Fruit fly (Drosophila melanogaster) whole organism, prepupa: ENCODE measurements around the gene CG12507.
A peak's percentile ranks its signal among the peaks of the same experiment; 100 is the strongest.

Source experiments
- CG10631 ChIP-seq: fragments of 200-800 bp; sonication (Bioruptor generic); optimal IDR thresholded peaks from 2 replicates; lab custom pipeline; 2016; ENCODE audit warnings: missing biosample characterization, missing genetic modification characterization
- CG10669 ChIP-seq: fragments of 200-800 bp; sonication (Bioruptor generic); optimal IDR thresholded peaks from 3 replicates; lab custom pipeline; 2018; ENCODE audit warnings: missing biosample characterization, mild to moderate bottlenecking, missing genetic modification characterization, moderate library complexity
- CG11762 ChIP-seq: fragments of 200-800 bp; sonication (Bioruptor generic); optimal IDR thresholded peaks from 3 replicates; lab custom pipeline; 2016; ENCODE audit warnings: missing biosample characterization, missing genetic modification characterization; ENCODE audit not compliant: insufficient read depth
- CG11902 ChIP-seq: fragments of 200-800 bp; sonication (Bioruptor generic); optimal IDR thresholded peaks from 3 replicates; lab custom pipeline; 2016; ENCODE audit warnings: missing biosample characterization, missing genetic modification characterization
- CG15336 ChIP-seq: fragments of 200-800 bp; sonication (Bioruptor generic); IDR thresholded peaks from 2 replicates; pipeline ENCODE4 v1.3.6; 2022; ENCODE audit warnings: missing biosample characterization, missing genetic modification characterization
- CG1621 ChIP-seq: fragments of 200-800 bp; sonication (Bioruptor generic); optimal IDR thresholded peaks from 3 replicates; lab custom pipeline; 2018; ENCODE audit warnings: missing biosample characterization, mild to moderate bottlenecking, missing genetic modification characterization
- CG16779 ChIP-seq: fragments of 200-800 bp; sonication (Bioruptor generic); optimal IDR thresholded peaks from 3 replicates; lab custom pipeline; 2017; ENCODE audit warnings: missing biosample characterization, mild to moderate bottlenecking, missing genetic modification characterization
- CG3032 ChIP-seq: fragments of 200-800 bp; optimal IDR thresholded peaks from 2 replicates; lab custom pipeline; 2019; ENCODE audit warnings: missing biosample characterization, mild to moderate bottlenecking, missing genetic modification characterization, moderate library complexity
- CG31627 ChIP-seq: fragments of 200-800 bp; sonication (Bioruptor generic); optimal IDR thresholded peaks from 3 replicates; lab custom pipeline; 2016; ENCODE audit warnings: missing biosample characterization, missing genetic modification characterization
- CG3919 ChIP-seq: fragments of 200-800 bp; sonication (Bioruptor generic); optimal IDR thresholded peaks from 3 replicates; lab custom pipeline; 2016; ENCODE audit warnings: missing biosample characterization, missing genetic modification characterization
- CG6163 ChIP-seq: fragments of 200-800 bp; sonication (Bioruptor generic); IDR thresholded peaks from 3 replicates; pipeline ENCODE4 v1.3.6; 2022; ENCODE audit warnings: missing biosample characterization, missing genetic modification characterization
- CG6276 ChIP-seq: fragments of 200-800 bp; sonication (Bioruptor generic); optimal IDR thresholded peaks from 2 replicates; lab custom pipeline; 2017; ENCODE audit warnings: missing biosample characterization, mild to moderate bottlenecking, missing genetic modification characterization
- CG6792 ChIP-seq: fragments of 200-800 bp; sonication (Bioruptor generic); optimal IDR thresholded peaks from 3 replicates; lab custom pipeline; 2016; ENCODE audit warnings: missing biosample characterization, missing genetic modification characterization
- CG6808 ChIP-seq: fragments of 200-800 bp; sonication (Bioruptor generic); optimal IDR thresholded peaks from 3 replicates; lab custom pipeline; 2017; ENCODE audit warnings: missing biosample characterization, missing genetic modification characterization, mild to moderate bottlenecking, moderate library complexity, missing genetic modification reagents
- CG6854 ChIP-seq: fragments of 200-800 bp; sonication (Bioruptor generic); optimal IDR thresholded peaks from 2 replicates; lab custom pipeline; 2017; ENCODE audit warnings: missing biosample characterization, mild to moderate bottlenecking, missing genetic modification characterization
- CG7368 ChIP-seq: fragments of 200-800 bp; sonication (Bioruptor generic); optimal IDR thresholded peaks from 3 replicates; lab custom pipeline; 2016; ENCODE audit warnings: missing biosample characterization, missing genetic modification characterization
- CG8119 ChIP-seq: fragments of 200-800 bp; sonication (Bioruptor generic); IDR thresholded peaks from 3 replicates; pipeline ENCODE4 v1.3.6; 2022; ENCODE audit warnings: missing biosample characterization, missing genetic modification characterization
- CG8319 ChIP-seq: fragments of 200-800 bp; sonication (Bioruptor generic); optimal IDR thresholded peaks from 3 replicates; lab custom pipeline; 2016; ENCODE audit warnings: missing biosample characterization, missing genetic modification characterization
- CG9139 ChIP-seq: fragments of 200-800 bp; sonication (Bioruptor generic); optimal IDR thresholded peaks from 3 replicates; lab custom pipeline; 2017; ENCODE audit warnings: missing biosample characterization, mild to moderate bottlenecking, missing genetic modification characterization
- Eip75B ChIP-seq: fragments of 200-800 bp; sonication (Bioruptor generic); optimal IDR thresholded peaks from 3 replicates; lab custom pipeline; 2016; ENCODE audit warnings: missing biosample characterization, missing genetic modification characterization
- Eip78C ChIP-seq: fragments of 200-800 bp; sonication (Bioruptor generic); peaks from one replicate; lab custom pipeline; 2016; ENCODE audit warnings: missing biosample characterization, missing genetic modification characterization
- Ets21C ChIP-seq: fragments of 200-800 bp; sonication (Bioruptor generic); optimal IDR thresholded peaks from 3 replicates; lab custom pipeline; 2016; ENCODE audit warnings: missing biosample characterization, missing genetic modification characterization
- Ets96B ChIP-seq: fragments of 200-800 bp; optimal IDR thresholded peaks from 2 replicates; lab custom pipeline; 2019; ENCODE audit warnings: missing biosample characterization, mild to moderate bottlenecking, missing genetic modification characterization, moderate library complexity
- Hr39 ChIP-seq: fragments of 200-800 bp; sonication (Bioruptor generic); optimal IDR thresholded peaks from 2 replicates; lab custom pipeline; 2016; ENCODE audit warnings: missing biosample characterization, missing genetic modification characterization
- Met ChIP-seq: fragments of 200-800 bp; sonication (Bioruptor generic); optimal IDR thresholded peaks from 3 replicates; lab custom pipeline; 2016; ENCODE audit warnings: missing biosample characterization, missing genetic modification characterization
- OdsH ChIP-seq: fragments of 200-800 bp; sonication (Bioruptor generic); optimal IDR thresholded peaks from 3 replicates; lab custom pipeline; 2016; ENCODE audit warnings: missing biosample characterization, missing genetic modification characterization
- Smox ChIP-seq: fragments of 200-800 bp; sonication (Bioruptor generic); optimal IDR thresholded peaks from 3 replicates; lab custom pipeline; 2016; ENCODE audit warnings: missing biosample characterization, missing genetic modification characterization
- Sox102F ChIP-seq: fragments of 200-800 bp; sonication (Bioruptor generic); optimal IDR thresholded peaks from 2 replicates; lab custom pipeline; 2016; ENCODE audit warnings: missing biosample characterization, mild to moderate bottlenecking, missing genetic modification characterization
- Sox14 ChIP-seq: fragments of 200-800 bp; sonication (Bioruptor generic); optimal IDR thresholded peaks from 3 replicates; lab custom pipeline; 2016; ENCODE audit warnings: missing biosample characterization, missing genetic modification characterization
- Sox15 ChIP-seq: fragments of 200-800 bp; sonication (Bioruptor generic); optimal IDR thresholded peaks from 3 replicates; lab custom pipeline; 2016; ENCODE audit warnings: missing biosample characterization, missing genetic modification characterization
- achi ChIP-seq: fragments of 200-800 bp; sonication (Bioruptor generic); optimal IDR thresholded peaks from 3 replicates; lab custom pipeline; 2016; ENCODE audit warnings: missing biosample characterization, missing genetic modification characterization
- cyc ChIP-seq: fragments of 200-800 bp; sonication (Bioruptor generic); optimal IDR thresholded peaks from 3 replicates; lab custom pipeline; 2016; ENCODE audit warnings: missing biosample characterization, missing genetic modification characterization
- dac ChIP-seq: fragments of 200-800 bp; sonication (Bioruptor generic); optimal IDR thresholded peaks from 2 replicates; lab custom pipeline; 2017; ENCODE audit warnings: missing biosample characterization, mild to moderate bottlenecking, missing genetic modification characterization
- dsx ChIP-seq: fragments of 200-800 bp; optimal IDR thresholded peaks from 3 replicates; lab custom pipeline; 2019; ENCODE audit warnings: missing biosample characterization, mild to moderate bottlenecking, missing genetic modification characterization, moderate library complexity; ENCODE audit not compliant: poor library complexity, severe bottlenecking
- eg ChIP-seq: fragments of 200-800 bp; sonication (Bioruptor generic); IDR thresholded peaks from 3 replicates; pipeline ENCODE4 v1.3.6; 2022; ENCODE audit warnings: missing biosample characterization, missing genetic modification characterization
- esn ChIP-seq: fragments of 200-800 bp; sonication (Bioruptor generic); optimal IDR thresholded peaks from 2 replicates; lab custom pipeline; 2016; ENCODE audit warnings: missing biosample characterization, mild to moderate bottlenecking, missing genetic modification characterization, moderate library complexity
- fd85E ChIP-seq: fragments of 200-800 bp; sonication (Bioruptor generic); optimal IDR thresholded peaks from 3 replicates; lab custom pipeline; 2016; ENCODE audit warnings: missing biosample characterization, missing genetic modification characterization
- lz ChIP-seq: fragments of 200-800 bp; sonication (Bioruptor generic); optimal IDR thresholded peaks from 3 replicates; lab custom pipeline; 2016; ENCODE audit warnings: missing biosample characterization, missing genetic modification characterization
- net ChIP-seq: fragments of 200-800 bp; sonication (Bioruptor generic); optimal IDR thresholded peaks from 3 replicates; lab custom pipeline; 2016; ENCODE audit warnings: missing biosample characterization, missing genetic modification characterization
- pdm3 ChIP-seq: fragments of 200-800 bp; sonication (Bioruptor generic); optimal IDR thresholded peaks from 3 replicates; lab custom pipeline; 2016; ENCODE audit warnings: missing biosample characterization, missing genetic modification characterization
- spab ChIP-seq: fragments of 200-800 bp; sonication (Bioruptor generic); optimal IDR thresholded peaks from 2 replicates; lab custom pipeline; 2017; ENCODE audit warnings: missing biosample characterization, mild to moderate bottlenecking, missing genetic modification characterization, missing genetic modification reagents
- ss ChIP-seq, 2 experiments: fragments of 200-800 bp; sonication (Bioruptor generic); optimal IDR thresholded peaks; 2 replicates in 1 of 2; 3 replicates in 1 of 2; lab custom pipeline; 2017 to 2018; ENCODE audit warnings: mild to moderate bottlenecking in 2 of 2, missing biosample characterization in 2 of 2, missing genetic modification characterization in 2 of 2, moderate library complexity in 1 of 2
- svp ChIP-seq: fragments of 200-800 bp; sonication (Bioruptor generic); peaks from one replicate; lab custom pipeline; 2016; ENCODE audit warnings: missing biosample characterization, missing genetic modification characterization
- topi ChIP-seq: fragments of 200-800 bp; sonication (Bioruptor generic); optimal IDR thresholded peaks from 3 replicates; lab custom pipeline; 2016; ENCODE audit warnings: missing biosample characterization, missing genetic modification characterization
- vri ChIP-seq: fragments of 200-800 bp; sonication (Bioruptor generic); optimal IDR thresholded peaks from 3 replicates; lab custom pipeline; 2016; ENCODE audit warnings: missing biosample characterization, mild to moderate bottlenecking, missing genetic modification characterization

Gene CG12507

DNA sequence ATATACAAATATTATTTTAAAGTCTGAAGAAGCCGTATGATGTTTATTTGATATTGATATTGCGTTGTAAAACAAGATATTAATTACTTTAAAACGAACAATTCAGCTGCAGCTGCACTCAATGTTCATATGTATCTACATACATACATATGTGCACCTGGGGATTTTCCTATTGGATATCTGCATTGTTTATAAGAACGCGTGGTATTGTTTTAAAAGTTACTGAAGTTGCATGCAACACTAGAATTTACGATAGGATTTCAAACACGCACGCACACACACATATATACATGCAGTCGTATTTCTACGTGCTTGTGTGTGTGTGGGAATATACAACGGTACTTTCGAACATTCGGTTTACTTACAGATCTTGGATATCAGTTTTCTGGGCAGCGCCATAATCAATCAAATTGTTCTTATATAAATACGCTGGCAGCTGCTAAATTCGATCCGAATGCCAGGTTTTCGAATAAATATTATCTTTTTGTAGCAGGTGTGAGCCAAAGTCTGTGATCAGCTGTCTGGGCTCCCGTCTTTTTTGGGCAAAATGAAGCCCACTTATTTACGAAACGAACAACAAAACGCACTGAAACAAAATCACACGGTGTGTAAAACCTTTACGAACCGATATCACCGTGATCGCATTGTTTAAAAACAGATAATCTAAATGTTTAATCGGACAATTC, 9.0 kb upstream of the CG12507 start:
- peak; percentile 11 for TF ChIP-seq Eip78C
- no peak for TF ChIP-seq CG1621 (tag; lab: Kevin White, UChicago)

DNA sequence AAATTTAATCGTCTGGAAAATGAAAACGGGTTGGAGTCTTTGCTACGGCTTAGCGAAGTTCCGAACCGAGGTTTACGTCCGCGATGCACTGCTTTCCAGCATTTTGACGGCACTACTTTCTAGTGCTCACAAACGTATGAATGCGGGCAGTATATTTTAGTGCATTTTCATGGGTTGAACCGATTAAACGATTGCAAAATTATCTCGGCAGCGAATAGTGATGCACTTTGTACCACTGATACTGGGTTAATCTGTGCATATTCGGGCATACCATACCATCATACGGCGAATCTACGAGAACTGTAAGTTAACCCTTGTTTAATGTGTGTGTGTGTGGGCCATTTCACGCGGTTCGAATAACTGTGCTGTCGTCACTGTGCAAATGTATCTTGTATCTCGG, 4.5 kb upstream of the CG12507 start, which contains the start of gene Mfe2:
TSS of gene Mfe2 (plus strand) at position 157 of the 400 bp plus-strand sequence.
- TF ChIP-seq Sox14 (GFP tag; lab: Kevin White, UChicago), result peak; percentile 17
- peak; percentile 8 for TF ChIP-seq Eip75B (GFP tag; lab: Kevin White, UChicago)
- TF ChIP-seq dac (GFP tag; lab: Kevin White, UChicago), result no peak
- TF ChIP-seq CG9139 (GFP tag; lab: Kevin White, UChicago), result peak; percentile 76
- peak; percentile 20 for TF ChIP-seq CG3032 (tag; lab: Kevin White, UChicago)
- TF ChIP-seq Ets96B (tag; lab: Kevin White, UChicago), result peak; percentile 24
- no peak for TF ChIP-seq Sox102F
- no peak for TF ChIP-seq Sox15
- peak; percentile 47 for TF ChIP-seq CG31627 (GFP tag; lab: Kevin White, UChicago)
- no peak for TF ChIP-seq CG11902 (GFP tag; lab: Kevin White, UChicago)
- TF ChIP-seq achi, result no peak
- peak; percentile 6 for TF ChIP-seq Met (GFP tag; lab: Kevin White, UChicago)
- TF ChIP-seq CG6792 (GFP tag; lab: Kevin White, UChicago), result no peak
- peak; percentile 12 for TF ChIP-seq lz
- peak; percentile 70 for TF ChIP-seq CG6276 (GFP tag; lab: Kevin White, UChicago)
- peak; percentile 42 for TF ChIP-seq CG10669 (GFP tag; lab: Kevin White, UChicago)
- TF ChIP-seq CG15336 (GFP tag; lab: Robert Waterston, UW), result 0 out of 2 replicates have a peak, but pooled peaks have one; percentile 35
- TF ChIP-seq CG10631 (GFP tag; lab: Kevin White, UChicago), result peak; percentile 28
- no peak for TF ChIP-seq Smox (GFP tag; lab: Kevin White, UChicago)
- TF ChIP-seq Eip78C, result peak; percentile 70
- no peak for TF ChIP-seq CG16779 (tag; lab: Kevin White, UChicago)
- TF ChIP-seq OdsH (GFP tag; lab: Kevin White, UChicago), result no peak
- TF ChIP-seq cyc, result peak; percentile 35
- TF ChIP-seq ss (GFP tag; optimal IDR thresholded peaks at IDR 0.05; lab: Kevin White, UChicago), result peak; percentile 84 to 85
- peak; percentile 16 for TF ChIP-seq Ets21C (GFP tag; lab: Kevin White, UChicago)
- peak; percentile 62 for TF ChIP-seq CG1621 (tag; lab: Kevin White, UChicago)
- peak; percentile 52 for TF ChIP-seq topi (GFP tag; lab: Kevin White, UChicago)
- TF ChIP-seq CG6808, result peak; percentile 52
- TF ChIP-seq fd85E, result peak; percentile 13
- peak; percentile 89 for TF ChIP-seq svp (GFP tag; lab: Kevin White, UChicago)
- peak; percentile 42 for TF ChIP-seq esn (GFP tag; lab: Kevin White, UChicago)
- TF ChIP-seq dsx (GFP tag; lab: Kevin White, UChicago), result peak; percentile 42
- TF ChIP-seq CG11762 (GFP tag; lab: Kevin White, UChicago), result no peak
- TF ChIP-seq pdm3 (GFP tag; lab: Kevin White, UChicago), result no peak
- TF ChIP-seq CG6854 (GFP tag; lab: Kevin White, UChicago), result peak; percentile 49
- TF ChIP-seq net (GFP tag; lab: Kevin White, UChicago), result peak; percentile 50
- TF ChIP-seq CG3919 (GFP tag; lab: Kevin White, UChicago), result peak; percentile 46
- peak; percentile 21; the same call in 1 of the 3 replicates for TF ChIP-seq CG6163 (GFP tag; lab: Robert Waterston, UW)
- TF ChIP-seq CG8319 (GFP tag; lab: Kevin White, UChicago), result no peak
- peak; percentile 43; the same call in 1 of the 3 replicates for TF ChIP-seq eg (GFP tag; lab: Robert Waterston, UW)
- peak; percentile 37 for TF ChIP-seq vri
- peak; percentile 45 for TF ChIP-seq Hr39 (GFP tag; lab: Kevin White, UChicago)
- no peak; the same call in 2 of the 3 replicates for TF ChIP-seq CG8119
- TF ChIP-seq spab, result peak; percentile 31
- TF ChIP-seq CG7368, result peak; percentile 40
